Worm (Caenorhabditis elegans): ENCODE measurements around the gene ugt-23.

The ugt-23 gene

ce11 chrX:9921257-9921656 is 3.7 kb downstream of the ugt-23 start, which contains the start of gene C17G1.2:
Gene C17G1.2, plus strand, starts transcription at chrX:9921557.
- no peak for TF ChIP-seq sdz-12 (GFP tag; optimal IDR thresholded peaks at IDR 0.05)
- TF ChIP-seq gei-8 (GFP tag; optimal IDR thresholded peaks at IDR 0.05), result no peak
- TF ChIP-seq aha-1 (tag), result no peak
- no peak for TF ChIP-seq Y75B8A.6 (GFP tag; IDR thresholded peaks at IDR 0.05)
- TF ChIP-seq ceh-82 (tag; optimal IDR thresholded peaks at IDR 0.05), result no peak
- no peak for TF ChIP-seq nhr-76 (tag; optimal IDR thresholded peaks at IDR 0.05)
- no peak for TF ChIP-seq lin-15B (tag; optimal IDR thresholded peaks at IDR 0.05)
- no peak for TF ChIP-seq madf-5 (GFP tag; IDR thresholded peaks at IDR 0.05)
- TF ChIP-seq daf-12 (tag; optimal IDR thresholded peaks at IDR 0.05), result no peak
- TF ChIP-seq dmd-6 (GFP tag; IDR thresholded peaks at IDR 0.05), result no peak
- TF ChIP-seq zag-1 (tag; optimal IDR thresholded peaks at IDR 0.05), result no peak
- TF ChIP-seq zfp-3 (GFP tag; conservative IDR thresholded peaks at IDR 0.05), result no peak
- TF ChIP-seq lin-38 (GFP tag; IDR thresholded peaks at IDR 0.05), result no peak
- TF ChIP-seq ztf-11 (tag; optimal IDR thresholded peaks at IDR 0.05), result no peak
- no peak for TF ChIP-seq hlh-30 (tag; optimal IDR thresholded peaks at IDR 0.05; ENCODE audit: insufficient read depth)
- no peak for TF ChIP-seq D1046.2 (GFP tag; IDR thresholded peaks at IDR 0.05)
- TF ChIP-seq zip-11 (GFP tag; IDR thresholded peaks at IDR 0.05), result no peak
- TF ChIP-seq T26A8.4 (GFP tag; IDR thresholded peaks at IDR 0.05), result no peak

- TF ChIP-seq Y48G9A.11 (GFP tag; IDR thresholded peaks at IDR 0.05), result no peak
- TF ChIP-seq mep-1 (tag; optimal IDR thresholded peaks at IDR 0.05), result no peak
- no peak for TF ChIP-seq nhr-25 (tag; optimal IDR thresholded peaks at IDR 0.05; ENCODE audit: borderline replicate concordance, insufficient read depth)
- TF ChIP-seq arid-1 (GFP tag; conservative IDR thresholded peaks at IDR 0.05), result no peak
- TF ChIP-seq sdz-12 (GFP tag; optimal IDR thresholded peaks at IDR 0.05), result no peak
- TF ChIP-seq dve-1 (tag; optimal IDR thresholded peaks at IDR 0.05; ENCODE audit: insufficient read depth), result no peak
- no peak for TF ChIP-seq zfp-3 (GFP tag; conservative IDR thresholded peaks at IDR 0.05)
- no peak for TF ChIP-seq lim-7 (GFP tag; IDR thresholded peaks at IDR 0.05)
- no peak for TF ChIP-seq mxl-3 (GFP tag; optimal IDR thresholded peaks at IDR 0.05)
- TF ChIP-seq spr-1 (tag; optimal IDR thresholded peaks at IDR 0.05), result no peak
- no peak for TF ChIP-seq egl-27 (tag; optimal IDR thresholded peaks at IDR 0.05)
- no peak for TF ChIP-seq daf-16 (GFP tag; optimal IDR thresholded peaks at IDR 0.05)
- no peak for TF ChIP-seq daf-16 (tag; optimal IDR thresholded peaks at IDR 0.05)
- TF ChIP-seq lin-13 (GFP tag; optimal IDR thresholded peaks at IDR 0.05), result no peak
- no peak for TF ChIP-seq nhr-10 (tag; optimal IDR thresholded peaks at IDR 0.05)
- no peak for TF ChIP-seq pqm-1 (tag; optimal IDR thresholded peaks at IDR 0.05)
- no peak for TF ChIP-seq saeg-2 (GFP tag; IDR thresholded peaks at IDR 0.05)
- no peak for TF ChIP-seq skn-1 (tag; optimal IDR thresholded peaks at IDR 0.05)
- TF ChIP-seq ceh-82 (tag; optimal IDR thresholded peaks at IDR 0.05), result no peak
- TF ChIP-seq zip-11 (GFP tag; IDR thresholded peaks at IDR 0.05), result no peak
Measured at ce11 chrX:9918997-9919396, 6.0 kb downstream of the ugt-23 start, which contains the start of gene folr-1. Gene folr-1, plus strand, starts transcription at chrX:9919297.

ce11 chrX:9917362-9917761 is 7.6 kb downstream of the ugt-23 start, which contains the start of gene F21G4.6:
Gene F21G4.6, minus strand, starts transcription at chrX:9917448.
- TF ChIP-seq mdt-29 (GFP tag; IDR thresholded peaks at IDR 0.05) (no peak), mes-2 (tag; optimal IDR thresholded peaks at IDR 0.05; ENCODE audit: poor library complexity, severe bottlenecking) (no peak), jun-1 (tag; optimal IDR thresholded peaks at IDR 0.05) (no peak), lin-29 (GFP tag; IDR thresholded peaks at IDR 0.05) (no peak), lin-1 (GFP tag; IDR thresholded peaks at IDR 0.05) (no peak), nhr-42 (GFP tag; IDR thresholded peaks at IDR 0.05) (no peak), egl-43 (GFP tag; IDR thresholded peaks at IDR 0.05) (no peak), ces-1 (GFP tag; optimal IDR thresholded peaks at IDR 0.05) (no peak), nhr-102 (tag; optimal IDR thresholded peaks at IDR 0.05) (no peak), zip-11 (GFP tag; IDR thresholded peaks at IDR 0.05) (no peak), duxl-1 (tag; optimal IDR thresholded peaks at IDR 0.05; ENCODE audit: poor library complexity) (no peak), nhr-10 (tag; optimal IDR thresholded peaks at IDR 0.05) (no peak), Y5F2A.4 (GFP tag; optimal IDR thresholded peaks at IDR 0.05) (no peak)
